Worm (Caenorhabditis elegans): ENCODE results near the gene C12D8.13.

- no peak for TF ChIP-seq sma-3 (GFP tag; optimal IDR thresholded peaks at IDR 0.05)
- TF ChIP-seq snpc-4 (tag; optimal IDR thresholded peaks at IDR 0.05) = no peak
- TF ChIP-seq ztf-11 (tag; optimal IDR thresholded peaks at IDR 0.05) = no peak
- TF ChIP-seq lsy-2 (tag; optimal IDR thresholded peaks at IDR 0.05) = no peak
- TF ChIP-seq zag-1 (tag; optimal IDR thresholded peaks at IDR 0.05) = no peak
Observed at ce11 chrV:10185719-10186118, 34.8 kb downstream of the C12D8.13 start, which contains the start of gene ZK856.18.

Data from whole organism, L2 larva.